Worm (Caenorhabditis elegans) whole organism, early embryonic: ENCODE results near the gene srg-62.

ENCODE experiments used
- B0310.2 ChIP-seq: sonication (generic microtip); optimal IDR thresholded peaks from 2 replicates; lab custom pipeline; 2016; ENCODE audit warnings: mild to moderate bottlenecking, missing genetic modification characterization, missing compliant biosample characterization
- F13C5.2 ChIP-seq: sonication (generic microtip); optimal IDR thresholded peaks from 2 replicates; lab custom pipeline; 2017; ENCODE audit warnings: mild to moderate bottlenecking, missing genetic modification characterization, inconsistent platforms, missing compliant biosample characterization
- aly-1 ChIP-seq: sonication (generic microtip); optimal IDR thresholded peaks from 2 replicates; lab custom pipeline; 2016; ENCODE audit warnings: missing genetic modification characterization, missing compliant biosample characterization
- ama-1 ChIP-seq: fragments of 150-350 bp; optimal IDR thresholded peaks from 2 replicates; lab custom pipeline; 2014
- ceh-13 ChIP-seq: fragments of 200-800 bp; sonication (Bioruptor generic); optimal IDR thresholded peaks from 2 replicates; lab custom pipeline; 2018; ENCODE audit warnings: mild to moderate bottlenecking, missing genetic modification characterization, missing compliant biosample characterization
- ceh-36 ChIP-seq: sonication (generic microtip); optimal IDR thresholded peaks from 2 replicates; lab custom pipeline; 2016; ENCODE audit warnings: missing genetic modification characterization, inconsistent platforms, missing compliant biosample characterization
- ets-7 ChIP-seq: sonication (generic microtip); optimal IDR thresholded peaks from 2 replicates; lab custom pipeline; 2016; ENCODE audit warnings: missing genotype, missing genetic modification characterization, missing compliant biosample characterization
- flt-1 ChIP-seq: fragments of 200-800 bp; sonication (Bioruptor generic); IDR thresholded peaks from 2 replicates; pipeline ENCODE4 v1.3.6; 2022; ENCODE audit warnings: missing genetic modification characterization, missing compliant biosample characterization
- hmbx-1 ChIP-seq: sonication (generic microtip); optimal IDR thresholded peaks from 2 replicates; lab custom pipeline; 2016; ENCODE audit warnings: mild to moderate bottlenecking, missing genetic modification characterization, missing compliant biosample characterization
- hmg-4 ChIP-seq: fragments of 200-800 bp; sonication (Bioruptor generic); optimal IDR thresholded peaks from 2 replicates; lab custom pipeline; 2018; ENCODE audit warnings: mild to moderate bottlenecking, missing genetic modification characterization, missing compliant biosample characterization
- hnd-1 ChIP-seq: sonication (generic microtip); optimal IDR thresholded peaks from 2 replicates; lab custom pipeline; 2016; ENCODE audit warnings: missing genetic modification characterization, missing compliant biosample characterization
- pes-1 ChIP-seq: fragments of 200-800 bp; sonication (Bioruptor generic); IDR thresholded peaks from 2 replicates; pipeline ENCODE4 v1.3.6; 2022; ENCODE audit warnings: missing genetic modification reagents, missing genetic modification characterization, missing compliant biosample characterization
- scrt-1 ChIP-seq: fragments of 200-800 bp; sonication (Bioruptor generic); IDR thresholded peaks from 2 replicates; pipeline ENCODE4 v1.3.6; 2022; ENCODE audit warnings: missing genetic modification characterization, missing compliant biosample characterization
- sea-1 ChIP-seq: fragments of 200-800 bp; sonication (Bioruptor generic); conservative IDR thresholded peaks from 2 replicates; pipeline ENCODE4 v1.3.6; 2022; ENCODE audit warnings: missing genetic modification characterization, missing compliant biosample characterization
- tbx-11 ChIP-seq: fragments of 200-800 bp; sonication (Bioruptor generic); IDR thresholded peaks from 2 replicates; pipeline ENCODE4 v1.3.6; 2022; ENCODE audit warnings: missing genetic modification characterization, missing compliant biosample characterization
- tbx-37 ChIP-seq: fragments of 200-800 bp; sonication (Bioruptor generic); conservative IDR thresholded peaks from 2 replicates; pipeline ENCODE4 v1.3.6; 2022; ENCODE audit warnings: missing genetic modification reagents, missing genetic modification characterization, missing compliant biosample characterization
- tra-4 ChIP-seq: sonication (generic microtip); optimal IDR thresholded peaks from 2 replicates; lab custom pipeline; 2017; ENCODE audit warnings: missing genetic modification characterization, missing compliant biosample characterization

The srg-62 gene

DNA sequence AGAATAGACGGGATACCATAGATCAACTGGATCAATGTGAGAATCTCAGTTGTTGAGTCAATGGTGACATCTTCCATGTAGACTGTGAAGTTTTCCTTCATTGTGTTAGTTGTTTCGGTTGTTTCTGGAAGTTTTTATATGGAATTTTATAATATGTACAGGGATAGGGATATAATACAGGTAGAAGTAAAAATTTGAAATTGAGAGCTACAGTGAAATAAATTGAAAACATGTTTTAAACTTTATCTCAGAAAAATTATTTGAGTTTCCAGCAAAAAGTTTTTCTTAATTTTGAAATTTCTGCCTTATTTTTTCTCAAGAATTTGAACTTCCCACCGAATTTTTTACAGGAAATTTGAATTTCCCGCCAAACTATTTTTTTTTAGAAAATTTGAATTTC lies at the start of gene srg-62:
TSS of gene srg-62 (minus strand) at position 101 of the 400 bp plus-strand sequence.
- TF ChIP-seq pes-1: no peak
- no peak for TF ChIP-seq tbx-11
- TF ChIP-seq tbx-37 (GFP tag; lab: Robert Waterston, UW): no peak
- no peak for TF ChIP-seq flt-1 (GFP tag; lab: Robert Waterston, UW)
- TF ChIP-seq B0310.2 (tag; lab: Kevin White, UChicago): no peak

DNA sequence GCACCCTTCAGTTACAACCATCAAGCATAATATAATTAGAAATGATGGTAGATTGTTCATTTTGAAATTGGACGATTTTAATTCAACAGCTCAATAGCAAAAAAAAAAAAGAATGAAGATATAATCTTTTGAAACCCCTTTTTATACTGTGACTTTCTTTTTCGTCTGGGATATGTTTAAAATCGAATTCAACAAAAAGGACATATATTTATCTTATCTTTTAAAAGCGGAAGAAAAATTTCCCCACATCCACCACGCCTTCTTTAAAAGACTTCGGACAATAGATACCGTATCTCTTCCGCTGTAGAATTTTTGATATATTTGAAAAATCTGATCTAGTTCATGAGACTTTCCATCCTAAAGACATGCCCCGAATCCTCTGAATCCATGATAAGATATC lies 38.6 kb upstream of the srg-62 start, which contains the start of gene R05D8.11:
TSS of gene R05D8.11 (minus strand) at position 101 of the 400 bp plus-strand sequence.
- TF ChIP-seq F13C5.2 (tag; lab: Kevin White, UChicago): no peak

DNA sequence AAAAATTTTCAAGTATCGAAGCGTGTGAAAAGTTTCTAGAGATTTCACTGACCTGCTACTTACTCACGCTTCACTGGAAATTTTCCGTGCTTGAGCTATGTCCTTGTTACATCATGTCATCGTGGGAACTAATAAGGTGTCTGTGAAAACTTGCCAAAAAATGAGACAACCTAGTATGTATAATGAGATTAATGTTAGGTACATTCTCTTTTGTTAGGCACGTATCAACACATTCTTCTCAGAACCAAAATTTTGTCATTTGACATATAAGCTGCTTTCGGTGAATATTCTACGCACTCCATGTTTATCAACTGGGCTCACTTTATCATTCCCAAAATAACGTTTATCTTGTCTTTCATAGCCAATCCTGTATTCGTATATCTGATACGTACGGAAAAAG lies 31.8 kb upstream of the srg-62 start, which contains the start of gene srj-18:
TSS of gene srj-18 (plus strand) at position 301 of the 400 bp plus-strand sequence.
- TF ChIP-seq ceh-13 (no peak), tbx-37 (GFP tag; lab: Robert Waterston, UW) (no peak), sea-1 (GFP tag; lab: Robert Waterston, UW) (no peak), flt-1 (GFP tag; lab: Robert Waterston, UW) (no peak), hmg-4 (GFP tag; lab: Kevin White, UChicago) (no peak), scrt-1 (no peak), ceh-36 (no peak), ama-1 (no peak), tra-4 (tag; lab: Kevin White, UChicago) (no peak), F13C5.2 (tag; lab: Kevin White, UChicago) (no peak), ets-7 (tag; lab: Kevin White, UChicago) (no peak), hnd-1 (tag; lab: Kevin White, UChicago) (no peak), aly-1 (tag; lab: Kevin White, UChicago) (no peak), hmbx-1 (tag; lab: Kevin White, UChicago) (no peak), pes-1 (no peak), B0310.2 (tag; lab: Kevin White, UChicago) (no peak), tbx-11 (no peak)

DNA sequence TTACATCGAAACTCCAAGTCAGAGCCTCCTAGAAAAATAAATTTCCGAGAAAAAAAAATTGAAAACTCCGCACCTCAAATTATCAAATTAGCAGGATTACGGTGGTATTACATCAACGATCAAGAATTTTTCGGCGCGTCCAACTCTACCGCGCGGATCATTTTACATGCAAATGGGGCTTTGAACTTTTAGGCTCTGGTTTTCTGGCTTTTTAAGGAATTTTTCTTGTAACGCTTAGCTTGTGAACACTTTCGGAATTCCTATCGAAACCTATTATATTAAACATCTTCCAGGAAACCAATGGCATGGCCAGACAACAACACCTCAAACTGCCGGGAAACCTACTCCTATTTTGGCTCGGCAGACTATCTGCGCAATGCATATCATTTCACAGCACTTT lies 29.4 kb upstream of the srg-62 start, which contains the start of gene srh-56:
TSS of gene srh-56 (plus strand) at position 301 of the 400 bp plus-strand sequence.
- no peak for TF ChIP-seq sea-1 (GFP tag; lab: Robert Waterston, UW)
- no peak for TF ChIP-seq F13C5.2 (tag; lab: Kevin White, UChicago)
- no peak for TF ChIP-seq hnd-1 (tag; lab: Kevin White, UChicago)
- TF ChIP-seq flt-1 (GFP tag; lab: Robert Waterston, UW): no peak
- TF ChIP-seq pes-1: no peak
- TF ChIP-seq ceh-36: no peak
- no peak for TF ChIP-seq scrt-1
- TF ChIP-seq ets-7 (tag; lab: Kevin White, UChicago): no peak
- no peak for TF ChIP-seq ama-1
- TF ChIP-seq tra-4 (tag; lab: Kevin White, UChicago): no peak
- no peak for TF ChIP-seq ceh-13
- TF ChIP-seq hmbx-1 (tag; lab: Kevin White, UChicago): no peak
- TF ChIP-seq B0310.2 (tag; lab: Kevin White, UChicago): no peak
- no peak for TF ChIP-seq tbx-11
- TF ChIP-seq aly-1 (tag; lab: Kevin White, UChicago): no peak
- TF ChIP-seq tbx-37 (GFP tag; lab: Robert Waterston, UW): no peak
- no peak for TF ChIP-seq hmg-4 (GFP tag; lab: Kevin White, UChicago)

ce11 chrV:2769754-2770153 lies 27.6 kb upstream of the srg-62 start, which contains the start of gene dhs-15:
Gene dhs-15, minus strand, starts transcription at chrV:2769854.
- TF ChIP-seq sea-1 (GFP tag; lab: Robert Waterston, UW): no peak
- no peak for TF ChIP-seq F13C5.2 (tag; lab: Kevin White, UChicago)
- no peak for TF ChIP-seq ceh-36
- no peak for TF ChIP-seq flt-1 (GFP tag; lab: Robert Waterston, UW)
- no peak for TF ChIP-seq tra-4 (tag; lab: Kevin White, UChicago)
- no peak for TF ChIP-seq ceh-13
- no peak for TF ChIP-seq tbx-37 (GFP tag; lab: Robert Waterston, UW)
- no peak for TF ChIP-seq scrt-1
- TF ChIP-seq B0310.2 (tag; lab: Kevin White, UChicago): no peak
- no peak for TF ChIP-seq ets-7 (tag; lab: Kevin White, UChicago)
- TF ChIP-seq ama-1: no peak

ce11 chrV:2767465-2767864 lies 25.3 kb upstream of the srg-62 start, which contains the start of gene R05D8.9:
Gene R05D8.9, minus strand, starts transcription at chrV:2767565.
- TF ChIP-seq ama-1 (no peak), hmbx-1 (tag; lab: Kevin White, UChicago) (no peak), F13C5.2 (tag; lab: Kevin White, UChicago) (no peak), aly-1 (tag; lab: Kevin White, UChicago) (no peak), ceh-13 (no peak), ceh-36 (no peak), tbx-11 (no peak), ets-7 (tag; lab: Kevin White, UChicago) (no peak), scrt-1 (no peak), hmg-4 (GFP tag; lab: Kevin White, UChicago) (no peak), B0310.2 (tag; lab: Kevin White, UChicago) (no peak), flt-1 (GFP tag; lab: Robert Waterston, UW) (no peak), sea-1 (GFP tag; lab: Robert Waterston, UW) (no peak), pes-1 (no peak), tra-4 (tag; lab: Kevin White, UChicago) (no peak), tbx-37 (GFP tag; lab: Robert Waterston, UW) (no peak), hnd-1 (tag; lab: Kevin White, UChicago) (no peak)

DNA sequence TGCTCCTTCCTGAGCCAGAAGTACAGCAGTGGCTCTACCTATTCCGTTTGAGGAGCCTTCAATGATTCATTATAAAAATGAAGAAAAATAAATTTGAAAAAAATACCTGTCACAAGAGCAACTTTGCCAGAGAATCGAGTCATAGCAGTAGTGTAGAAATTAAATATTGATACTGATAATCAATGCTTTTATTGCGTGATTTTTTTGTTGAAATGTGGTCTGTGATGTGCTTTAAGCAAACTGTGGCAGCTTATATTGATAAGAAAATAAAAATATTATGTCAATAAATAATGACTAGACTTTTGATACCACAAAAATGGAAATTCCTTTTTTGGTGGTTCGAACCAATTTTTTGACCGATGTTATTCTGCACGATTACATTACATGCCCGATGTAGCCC lies 22.9 kb upstream of the srg-62 start, which contains the start of gene dhs-14:
TSS of gene dhs-14 (minus strand) at position 149 of the 400 bp plus-strand sequence.
- no peak for TF ChIP-seq pes-1
- TF ChIP-seq ama-1: no peak
- no peak for TF ChIP-seq tbx-11

- TF ChIP-seq ceh-13 (no peak), ceh-36 (no peak), ama-1 (no peak), tbx-11 (no peak), F13C5.2 (tag; lab: Kevin White, UChicago) (no peak), ets-7 (tag; lab: Kevin White, UChicago) (no peak), tra-4 (tag; lab: Kevin White, UChicago) (no peak), aly-1 (tag; lab: Kevin White, UChicago) (no peak), sea-1 (GFP tag; lab: Robert Waterston, UW) (no peak), hmg-4 (GFP tag; lab: Kevin White, UChicago) (no peak), hmbx-1 (tag; lab: Kevin White, UChicago) (no peak), scrt-1 (no peak), flt-1 (GFP tag; lab: Robert Waterston, UW) (no peak), pes-1 (no peak), tbx-37 (GFP tag; lab: Robert Waterston, UW) (no peak), B0310.2 (tag; lab: Kevin White, UChicago) (no peak), hnd-1 (tag; lab: Kevin White, UChicago) (no peak)
Observed at ce11 chrV:2763105-2763504, 20.9 kb upstream of the srg-62 start, which contains the start of gene R05D8.7. Gene R05D8.7, minus strand, starts transcription at chrV:2763208.
